Fruit fly (Drosophila melanogaster) whole organism, embryonic: ENCODE data around the gene CG5079.

Experiments used
- Abd-B ChIP-seq: fragments of 200-800 bp; sonication (Bioruptor generic); optimal IDR thresholded peaks from 2 replicates; lab custom pipeline; 2018; ENCODE audit warnings: missing biosample characterization, mild to moderate bottlenecking, missing genetic modification characterization, moderate library complexity
- Antp ChIP-seq: fragments of 200-800 bp; sonication (Bioruptor generic); optimal IDR thresholded peaks from 3 replicates; lab custom pipeline; 2016; ENCODE audit warnings: missing biosample characterization, missing genetic modification characterization
- CG10147 ChIP-seq: fragments of 200-800 bp; sonication (Bioruptor generic); optimal IDR thresholded peaks from 2 replicates; lab custom pipeline; 2019; ENCODE audit warnings: missing biosample characterization, mild to moderate bottlenecking, missing genetic modification characterization, moderate library complexity
- CG10321 ChIP-seq: fragments of 200-800 bp; sonication (Bioruptor generic); IDR thresholded peaks from 2 replicates; pipeline ENCODE4 v1.3.6; 2022; ENCODE audit warnings: missing biosample characterization, missing genetic modification characterization
- CG10565 ChIP-seq: fragments of 200-800 bp; sonication (Bioruptor generic); optimal IDR thresholded peaks from 3 replicates; lab custom pipeline; 2016; ENCODE audit warnings: missing biosample characterization, mild to moderate bottlenecking, missing genetic modification characterization
- CG12942 ChIP-seq: fragments of 200-800 bp; sonication (Bioruptor generic); optimal IDR thresholded peaks from 3 replicates; lab custom pipeline; 2016; ENCODE audit warnings: missing biosample characterization, missing genetic modification characterization
- CG13287 ChIP-seq: fragments of 200-800 bp; sonication (Bioruptor generic); IDR thresholded peaks from 2 replicates; pipeline ENCODE4 v1.3.6; 2022; ENCODE audit warnings: missing biosample characterization, missing genetic modification characterization; ENCODE audit not compliant: partially characterized antibody
- CG13894 ChIP-seq: fragments of 200-800 bp; sonication (Bioruptor generic); optimal IDR thresholded peaks from 3 replicates; lab custom pipeline; 2018; ENCODE audit warnings: missing biosample characterization, mild to moderate bottlenecking, missing genetic modification characterization, moderate library complexity
- CG14860 ChIP-seq: fragments of 200-800 bp; sonication (Bioruptor generic); IDR thresholded peaks from 3 replicates; pipeline ENCODE4 v1.3.6; 2022; ENCODE audit warnings: missing biosample characterization, missing genetic modification characterization; ENCODE audit not compliant: partially characterized antibody
- CG15011 ChIP-seq: fragments of 200-800 bp; sonication (Bioruptor generic); optimal IDR thresholded peaks from 3 replicates; lab custom pipeline; 2018; ENCODE audit warnings: missing biosample characterization, mild to moderate bottlenecking, missing genetic modification characterization
- CG15269 ChIP-seq: fragments of 200-800 bp; sonication (Bioruptor generic); optimal IDR thresholded peaks from 2 replicates; lab custom pipeline; 2018; ENCODE audit warnings: missing biosample characterization, mild to moderate bottlenecking, missing genetic modification characterization, moderate library complexity
- CG1529 ChIP-seq: fragments of 200-800 bp; sonication (Bioruptor generic); optimal IDR thresholded peaks from 3 replicates; lab custom pipeline; 2018; ENCODE audit warnings: missing biosample characterization, missing genetic modification characterization
- CG17361 ChIP-seq: fragments of 200-800 bp; sonication (Bioruptor generic); IDR thresholded peaks from 3 replicates; pipeline ENCODE4 v1.3.6; 2022; ENCODE audit warnings: missing biosample characterization, missing genetic modification characterization
- CG17612 ChIP-seq: fragments of 200-800 bp; sonication (Bioruptor generic); IDR thresholded peaks from 2 replicates; pipeline ENCODE4 v1.3.6; 2022; ENCODE audit warnings: missing biosample characterization, missing genetic modification characterization
- CG18619 ChIP-seq: fragments of 200-800 bp; sonication (Bioruptor generic); optimal IDR thresholded peaks from 3 replicates; lab custom pipeline; 2017; ENCODE audit warnings: missing biosample characterization, mild to moderate bottlenecking, missing genetic modification characterization
- CG2120 ChIP-seq: fragments of 200-800 bp; sonication (Bioruptor generic); optimal IDR thresholded peaks from 3 replicates; lab custom pipeline; 2016; ENCODE audit warnings: missing biosample characterization, missing genetic modification characterization
- CG2202 ChIP-seq: fragments of 200-800 bp; sonication (Bioruptor generic); optimal IDR thresholded peaks from 2 replicates; lab custom pipeline; 2018; ENCODE audit warnings: missing biosample characterization, mild to moderate bottlenecking, missing genetic modification characterization
- CG2875 ChIP-seq: fragments of 200-800 bp; sonication (Bioruptor generic); optimal IDR thresholded peaks from 2 replicates; lab custom pipeline; 2017; ENCODE audit warnings: missing biosample characterization, mild to moderate bottlenecking, missing genetic modification characterization, missing genetic modification reagents
- CG3163 ChIP-seq: fragments of 200-800 bp; sonication (Bioruptor generic); optimal IDR thresholded peaks from 3 replicates; lab custom pipeline; 2016; ENCODE audit warnings: missing biosample characterization, missing genetic modification characterization
- CG42726 ChIP-seq: fragments of 200-800 bp; sonication (Bioruptor generic); IDR thresholded peaks from 2 replicates; pipeline ENCODE4 v1.3.6; 2022; ENCODE audit warnings: missing biosample characterization, missing genetic modification characterization; ENCODE audit not compliant: partially characterized antibody
- CG4617 ChIP-seq: fragments of 200-800 bp; sonication (Bioruptor generic); optimal IDR thresholded peaks from 3 replicates; lab custom pipeline; 2016; ENCODE audit warnings: missing biosample characterization, missing genetic modification characterization, borderline replicate concordance
- CG6254 ChIP-seq: fragments of 200-800 bp; sonication (Bioruptor generic); optimal IDR thresholded peaks from 3 replicates; lab custom pipeline; 2017; ENCODE audit warnings: mild to moderate bottlenecking, missing biosample characterization, missing genetic modification reagents, missing genetic modification characterization
- CG6854 ChIP-seq: fragments of 200-800 bp; sonication (Bioruptor generic); optimal IDR thresholded peaks from 3 replicates; lab custom pipeline; 2017; ENCODE audit warnings: missing biosample characterization, mild to moderate bottlenecking, missing genetic modification characterization
- CG8281 ChIP-seq: fragments of 200-800 bp; sonication (Bioruptor generic); optimal IDR thresholded peaks from 2 replicates; lab custom pipeline; 2018; ENCODE audit warnings: missing biosample characterization, mild to moderate bottlenecking, missing genetic modification characterization, moderate library complexity
- CG8944 ChIP-seq: fragments of 200-800 bp; sonication (Bioruptor generic); optimal IDR thresholded peaks from 3 replicates; lab custom pipeline; 2016; ENCODE audit warnings: missing biosample characterization, missing genetic modification characterization
- CG9609 ChIP-seq: fragments of 200-800 bp; sonication (Bioruptor generic); optimal IDR thresholded peaks from 3 replicates; lab custom pipeline; 2016; ENCODE audit warnings: missing biosample characterization, missing genetic modification characterization
- Dp ChIP-seq: fragments of 200-800 bp; sonication (Bioruptor generic); optimal IDR thresholded peaks from 2 replicates; lab custom pipeline; 2018; ENCODE audit warnings: missing biosample characterization, mild to moderate bottlenecking, missing genetic modification characterization, moderate library complexity
- Gug ChIP-seq: fragments of 200-800 bp; sonication (Bioruptor generic); IDR thresholded peaks from 4 replicates; pipeline ENCODE4 v1.3.6; 2022; ENCODE audit warnings: missing biosample characterization, missing genetic modification characterization
- Hey ChIP-seq: fragments of 200-800 bp; sonication (Bioruptor generic); optimal IDR thresholded peaks from 3 replicates; lab custom pipeline; 2018; ENCODE audit warnings: missing biosample characterization, mild to moderate bottlenecking, missing genetic modification characterization
- Hr3 ChIP-seq: fragments of 200-800 bp; sonication (Bioruptor generic); optimal IDR thresholded peaks from 3 replicates; lab custom pipeline; 2016; ENCODE audit warnings: missing biosample characterization, missing genetic modification characterization
- Hr51 ChIP-seq, 2 experiments: fragments of 200-800 bp; sonication (Bioruptor generic); optimal IDR thresholded peaks; 2 replicates in 1 of 2; 3 replicates in 1 of 2; lab custom pipeline; 2016 to 2018; ENCODE audit warnings: missing biosample characterization in 2 of 2, missing genetic modification characterization in 2 of 2, mild to moderate bottlenecking in 1 of 2, moderate library complexity in 1 of 2
- Lpt ChIP-seq: fragments of >200 bp; optimal IDR thresholded peaks from 2 replicates; lab custom pipeline; 2018; ENCODE audit warnings: missing biosample characterization, missing genetic modification characterization
- Ravus ChIP-seq: fragments of 200-800 bp; sonication (Bioruptor generic); IDR thresholded peaks from 2 replicates; pipeline ENCODE4 v1.3.6; 2022; ENCODE audit warnings: missing biosample characterization, missing genetic modification characterization
- br ChIP-seq: fragments of >200 bp; optimal IDR thresholded peaks from 2 replicates; lab custom pipeline; 2017
- cato ChIP-seq: fragments of 200-800 bp; sonication (Bioruptor generic); optimal IDR thresholded peaks from 2 replicates; lab custom pipeline; 2016; ENCODE audit warnings: missing biosample characterization, missing genetic modification characterization, borderline replicate concordance
- chif ChIP-seq, 2 experiments: fragments of 200-800 bp; sonication (Bioruptor generic); optimal IDR thresholded peaks; 3 replicates each; lab custom pipeline; 2016; ENCODE audit warnings: missing biosample characterization in 2 of 2, missing genetic modification characterization in 2 of 2
- danr ChIP-seq: fragments of 200-800 bp; sonication (Bioruptor generic); IDR thresholded peaks from 2 replicates; pipeline ENCODE4 v1.3.6; 2022; ENCODE audit warnings: missing biosample characterization, missing genetic modification characterization
- disco-r ChIP-seq: fragments of 200-800 bp; sonication (Bioruptor generic); optimal IDR thresholded peaks from 2 replicates; lab custom pipeline; 2016; ENCODE audit warnings: missing biosample characterization, missing genetic modification characterization
- fd96Cb ChIP-seq: fragments of 200-800 bp; sonication (Bioruptor generic); optimal IDR thresholded peaks from 2 replicates; lab custom pipeline; 2018; ENCODE audit warnings: missing biosample characterization, mild to moderate bottlenecking, missing genetic modification characterization, moderate library complexity
- fru ChIP-seq: fragments of >200 bp; optimal IDR thresholded peaks from 2 replicates; lab custom pipeline; 2017
- fu2 ChIP-seq: fragments of 200-800 bp; sonication (Bioruptor generic); optimal IDR thresholded peaks from 2 replicates; lab custom pipeline; 2016; ENCODE audit warnings: missing biosample characterization, missing genetic modification characterization
- gce ChIP-seq: fragments of 200-800 bp; sonication (Bioruptor generic); IDR thresholded peaks from 3 replicates; pipeline ENCODE4 v1.3.6; 2022; ENCODE audit warnings: missing biosample characterization, missing genetic modification characterization
- lab ChIP-seq: fragments of 200-800 bp; sonication (Bioruptor generic); optimal IDR thresholded peaks from 3 replicates; lab custom pipeline; 2017; ENCODE audit warnings: missing biosample characterization, missing genetic modification characterization, mild to moderate bottlenecking, moderate library complexity, missing genetic modification reagents
- lmd ChIP-seq: fragments of 200-800 bp; sonication (Bioruptor generic); IDR thresholded peaks from 2 replicates; pipeline ENCODE4 v1.3.6; 2022; ENCODE audit warnings: missing biosample characterization, missing genetic modification characterization
- mld ChIP-seq: fragments of 200-800 bp; sonication (Bioruptor generic); IDR thresholded peaks from 3 replicates; pipeline ENCODE4 v1.3.6; 2022; ENCODE audit warnings: missing biosample characterization, missing genetic modification characterization; ENCODE audit not compliant: partially characterized antibody
- psq ChIP-seq: fragments of 200-800 bp; sonication (Bioruptor generic); optimal IDR thresholded peaks from 2 replicates; lab custom pipeline; 2017; ENCODE audit warnings: missing biosample characterization, missing genetic modification characterization
- sisA ChIP-seq: fragments of 200-800 bp; sonication (Bioruptor generic); IDR thresholded peaks from 2 replicates; pipeline ENCODE4 v1.3.6; 2022; ENCODE audit warnings: missing biosample characterization, missing genetic modification characterization
- so ChIP-seq: fragments of 200-800 bp; sonication (Bioruptor generic); IDR thresholded peaks from 3 replicates; pipeline ENCODE4 v1.3.6; 2022; ENCODE audit warnings: missing biosample characterization, missing genetic modification characterization
- trh ChIP-seq: fragments of 200-800 bp; sonication (Bioruptor generic); optimal IDR thresholded peaks from 2 replicates; lab custom pipeline; 2016; ENCODE audit warnings: missing biosample characterization, missing genetic modification characterization
- unpg ChIP-seq: fragments of 200-800 bp; sonication (Bioruptor generic); optimal IDR thresholded peaks from 3 replicates; lab custom pipeline; 2018; ENCODE audit warnings: missing biosample characterization, mild to moderate bottlenecking, missing genetic modification characterization, moderate library complexity
- vnd ChIP-seq: fragments of 200-800 bp; sonication (Bioruptor generic); IDR thresholded peaks from 3 replicates; pipeline ENCODE4 v1.3.6; 2022; ENCODE audit warnings: missing biosample characterization, missing genetic modification characterization; ENCODE audit not compliant: partially characterized antibody

Gene CG5079

DNA sequence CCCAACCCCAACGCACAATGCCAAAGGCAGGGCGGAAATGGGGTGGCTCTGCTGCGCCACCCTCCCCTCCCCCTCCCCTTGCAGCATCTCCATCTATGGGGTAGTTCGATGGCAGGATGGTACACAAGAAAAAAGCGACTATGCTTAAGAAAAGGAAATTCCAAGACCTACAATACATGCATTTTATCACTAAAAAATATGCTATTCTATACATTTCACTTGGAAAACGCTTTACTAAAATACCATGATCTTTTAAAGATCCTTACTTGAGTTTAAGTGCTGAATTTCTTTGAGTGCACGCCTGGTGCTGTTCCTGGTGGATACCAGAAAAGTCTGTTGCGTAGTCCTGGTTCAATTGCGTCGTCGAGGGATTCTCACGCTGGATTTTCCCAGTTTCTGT lies 17.6 kb downstream of the CG5079 start:
- no peak for TF ChIP-seq CG42726 (GFP tag; lab: Robert Waterston, UW)
- peak; percentile 79 for TF ChIP-seq CG13894 (tag; lab: Kevin White, UChicago)
- TF ChIP-seq mld (GFP tag; lab: Robert Waterston, UW): no peak
- peak; percentile 37 to 71 for TF ChIP-seq Hr51 (GFP tag; optimal IDR thresholded peaks at IDR 0.05; lab: Kevin White, UChicago)
- TF ChIP-seq psq (GFP tag; lab: Kevin White, UChicago): no peak
- TF ChIP-seq CG2120 (GFP tag; lab: Kevin White, UChicago): peak; percentile 73
- no peak for TF ChIP-seq CG12942 (GFP tag; lab: Kevin White, UChicago)
- TF ChIP-seq gce (GFP tag; lab: Robert Waterston, UW): 0 out of 3 replicates have a peak, but pooled peaks have one; percentile 17
- TF ChIP-seq CG17361 (GFP tag; lab: Robert Waterston, UW): peak; percentile 72
- peak; percentile 47 for TF ChIP-seq CG18619
- TF ChIP-seq fu2: peak; percentile 25
- TF ChIP-seq Abd-B (GFP tag; lab: Kevin White, UChicago): no peak
- TF ChIP-seq CG2202 (tag; lab: Kevin White, UChicago): no peak
- no peak; the same call in 1 of the 2 replicates for TF ChIP-seq Ravus
- TF ChIP-seq lmd (GFP tag; lab: Robert Waterston, UW): peak; percentile 80
- TF ChIP-seq disco-r: no peak
- peak; percentile 46 for TF ChIP-seq CG2875
- peak; percentile 87 for TF ChIP-seq lab (GFP tag; lab: Kevin White, UChicago)
- peak; percentile 47; the same call in 2 of the 4 replicates for TF ChIP-seq Gug (GFP tag; lab: Robert Waterston, UW)
- TF ChIP-seq CG8281 (tag; lab: Kevin White, UChicago): peak; percentile 37
- TF ChIP-seq fru (lab: Kevin White, UChicago): no peak
- TF ChIP-seq CG8944 (GFP tag; lab: Kevin White, UChicago): peak; percentile 74
- peak; percentile 71 for TF ChIP-seq danr (GFP tag; lab: Robert Waterston, UW)
- peak; percentile 64 for TF ChIP-seq CG10147
- no peak for TF ChIP-seq CG10321 (GFP tag; lab: Robert Waterston, UW)
- TF ChIP-seq unpg: peak; percentile 72
- TF ChIP-seq CG15011 (GFP tag; lab: Kevin White, UChicago): peak; percentile 24
- TF ChIP-seq CG4617: no peak
- TF ChIP-seq Hr3: peak; percentile 43
- no peak for TF ChIP-seq trh
- TF ChIP-seq vnd: no peak
- TF ChIP-seq CG3163 (GFP tag; lab: Kevin White, UChicago): no peak
- peak; percentile 45 for TF ChIP-seq CG1529 (GFP tag; lab: Kevin White, UChicago)
- peak; percentile 24 for TF ChIP-seq CG6854 (GFP tag; lab: Kevin White, UChicago)
- TF ChIP-seq Lpt (GFP tag; lab: Kevin White, UChicago): no peak
- 0 out of 2 replicates have a peak, but pooled peaks have one; percentile 4 for TF ChIP-seq CG17612 (GFP tag; lab: Robert Waterston, UW)
- TF ChIP-seq CG9609 (GFP tag; lab: Kevin White, UChicago): peak; percentile 55
- peak; percentile 65 for TF ChIP-seq fd96Cb (tag; lab: Kevin White, UChicago)
- TF ChIP-seq CG13287 (GFP tag; lab: Robert Waterston, UW): no peak
- peak; percentile 83 for TF ChIP-seq Antp (GFP tag; lab: Kevin White, UChicago)
- TF ChIP-seq br: no peak
- no peak for TF ChIP-seq CG10565
- no peak for TF ChIP-seq Dp (GFP tag; lab: Kevin White, UChicago)
- no peak for TF ChIP-seq CG14860 (GFP tag; lab: Robert Waterston, UW)
- TF ChIP-seq CG6254 (GFP tag; lab: Kevin White, UChicago): peak; percentile 27
- peak; percentile 2 to 41 for TF ChIP-seq chif (GFP tag; optimal IDR thresholded peaks at IDR 0.05; lab: Kevin White, UChicago)
- peak; percentile 74 for TF ChIP-seq CG15269 (tag; lab: Kevin White, UChicago)
- TF ChIP-seq sisA (GFP tag; lab: Robert Waterston, UW): peak; percentile 79
- peak; percentile 69; the same call in 1 of the 3 replicates for TF ChIP-seq so (GFP tag; lab: Robert Waterston, UW)
- TF ChIP-seq cato: peak; percentile 39
- peak; percentile 23 for TF ChIP-seq Hey (tag; lab: Kevin White, UChicago)
